Worm (Caenorhabditis elegans) whole organism, early embryonic: ENCODE data around the gene dnj-10.

Experiments used
- B0310.2 ChIP-seq: sonication (generic microtip); optimal IDR thresholded peaks from 2 replicates; lab custom pipeline; 2016; ENCODE audit warnings: mild to moderate bottlenecking, missing genetic modification characterization, missing compliant biosample characterization
- F13C5.2 ChIP-seq: sonication (generic microtip); optimal IDR thresholded peaks from 2 replicates; lab custom pipeline; 2017; ENCODE audit warnings: mild to moderate bottlenecking, missing genetic modification characterization, inconsistent platforms, missing compliant biosample characterization
- aly-1 ChIP-seq: sonication (generic microtip); optimal IDR thresholded peaks from 2 replicates; lab custom pipeline; 2016; ENCODE audit warnings: missing genetic modification characterization, missing compliant biosample characterization
- ama-1 ChIP-seq: fragments of 150-350 bp; optimal IDR thresholded peaks from 2 replicates; lab custom pipeline; 2014
- ets-7 ChIP-seq: sonication (generic microtip); optimal IDR thresholded peaks from 2 replicates; lab custom pipeline; 2016; ENCODE audit warnings: missing genotype, missing genetic modification characterization, missing compliant biosample characterization
- flt-1 ChIP-seq: fragments of 200-800 bp; sonication (Bioruptor generic); IDR thresholded peaks from 2 replicates; pipeline ENCODE4 v1.3.6; 2022; ENCODE audit warnings: missing genetic modification characterization, missing compliant biosample characterization
- hmbx-1 ChIP-seq: sonication (generic microtip); optimal IDR thresholded peaks from 2 replicates; lab custom pipeline; 2016; ENCODE audit warnings: mild to moderate bottlenecking, missing genetic modification characterization, missing compliant biosample characterization
- hnd-1 ChIP-seq: sonication (generic microtip); optimal IDR thresholded peaks from 2 replicates; lab custom pipeline; 2016; ENCODE audit warnings: missing genetic modification characterization, missing compliant biosample characterization
- pes-1 ChIP-seq: fragments of 200-800 bp; sonication (Bioruptor generic); IDR thresholded peaks from 2 replicates; pipeline ENCODE4 v1.3.6; 2022; ENCODE audit warnings: missing genetic modification reagents, missing genetic modification characterization, missing compliant biosample characterization
- sea-1 ChIP-seq: fragments of 200-800 bp; sonication (Bioruptor generic); conservative IDR thresholded peaks from 2 replicates; pipeline ENCODE4 v1.3.6; 2022; ENCODE audit warnings: missing genetic modification characterization, missing compliant biosample characterization
- tbx-11 ChIP-seq: fragments of 200-800 bp; sonication (Bioruptor generic); IDR thresholded peaks from 2 replicates; pipeline ENCODE4 v1.3.6; 2022; ENCODE audit warnings: missing genetic modification characterization, missing compliant biosample characterization
- tbx-37 ChIP-seq: fragments of 200-800 bp; sonication (Bioruptor generic); conservative IDR thresholded peaks from 2 replicates; pipeline ENCODE4 v1.3.6; 2022; ENCODE audit warnings: missing genetic modification reagents, missing genetic modification characterization, missing compliant biosample characterization
- tra-4 ChIP-seq: sonication (generic microtip); optimal IDR thresholded peaks from 2 replicates; lab custom pipeline; 2017; ENCODE audit warnings: missing genetic modification characterization, missing compliant biosample characterization

ce11 chrIII:8667382-8667781 is 36.4 kb downstream of the dnj-10 start, which contains the start of gene dpy-19:
- TF ChIP-seq tbx-37 (GFP tag; lab: Robert Waterston, UW) (no peak), flt-1 (GFP tag; lab: Robert Waterston, UW) (no peak), aly-1 (tag; lab: Kevin White, UChicago) (no peak), tbx-11 (GFP tag; lab: Robert Waterston, UW) (no peak), hmbx-1 (no peak), F13C5.2 (tag; lab: Kevin White, UChicago) (no peak), ets-7 (tag; lab: Kevin White, UChicago) (no peak), ama-1 (no peak), pes-1 (no peak), hnd-1 (no peak), sea-1 (GFP tag; lab: Robert Waterston, UW) (no peak), B0310.2 (tag; lab: Kevin White, UChicago) (no peak), tra-4 (tag; lab: Kevin White, UChicago) (no peak)
